Worm (Caenorhabditis elegans) whole organism, young adult: ENCODE results near the gene unc-33.

Experiments used
- B0019.2 ChIP-seq: fragments of 200-800 bp; sonication (Bioruptor generic); conservative IDR thresholded peaks from 2 replicates; pipeline ENCODE4 v1.3.6; 2022; ENCODE audit warnings: missing genetic modification reagents, missing genetic modification characterization, missing compliant biosample characterization
- B0261.1 ChIP-seq: sonication (generic microtip); optimal IDR thresholded peaks from 2 replicates; lab custom pipeline; 2016; ENCODE audit warnings: mild to moderate bottlenecking, missing genetic modification characterization, moderate library complexity, missing compliant biosample characterization
- B0336.3 ChIP-seq: fragments of 200-800 bp; sonication (Bioruptor generic); IDR thresholded peaks from 2 replicates; pipeline ENCODE4 v1.3.6; 2022; ENCODE audit warnings: missing genetic modification characterization, missing compliant biosample characterization
- C06A6.2 ChIP-seq: fragments of 200-800 bp; sonication (Bioruptor generic); conservative IDR thresholded peaks from 2 replicates; pipeline ENCODE4 v1.3.6; 2022; ENCODE audit warnings: missing genetic modification characterization, missing compliant biosample characterization
- C17E4.6 ChIP-seq: fragments of 200-800 bp; sonication (Bioruptor generic); IDR thresholded peaks from 2 replicates; pipeline ENCODE4 v1.3.6; 2022; ENCODE audit warnings: missing genetic modification reagents, missing genetic modification characterization, missing compliant biosample characterization
- F23B12.7 ChIP-seq: sonication (generic microtip); optimal IDR thresholded peaks from 2 replicates; lab custom pipeline; 2017; ENCODE audit warnings: missing genetic modification characterization, mild to moderate bottlenecking, missing compliant biosample characterization, antibody characterized with exemption, moderate library complexity; ENCODE audit not compliant: insufficient read depth
- F33H1.4 ChIP-seq: fragments of 200-800 bp; sonication (Bioruptor generic); IDR thresholded peaks from 2 replicates; pipeline ENCODE4 v1.3.6; 2022; ENCODE audit warnings: missing genetic modification reagents, missing genetic modification characterization, missing compliant biosample characterization
- F37B4.10 ChIP-seq: fragments of 200-800 bp; sonication (Bioruptor generic); IDR thresholded peaks from 2 replicates; pipeline ENCODE4 v1.3.6; 2022; ENCODE audit warnings: missing genetic modification characterization, missing compliant biosample characterization
- F55B11.4 ChIP-seq: sonication (generic microtip); optimal IDR thresholded peaks from 2 replicates; lab custom pipeline; 2016; ENCODE audit warnings: missing compliant biosample characterization, missing genetic modification characterization, borderline replicate concordance; ENCODE audit not compliant: insufficient read depth
- Y53F4B.3 ChIP-seq: fragments of 200-800 bp; sonication (Bioruptor generic); IDR thresholded peaks from 2 replicates; pipeline ENCODE4 v1.3.6; 2022; ENCODE audit warnings: missing genetic modification reagents, missing genetic modification characterization, missing compliant biosample characterization
- Y79H2A.3 ChIP-seq: fragments of 200-800 bp; sonication (Bioruptor generic); conservative IDR thresholded peaks from 2 replicates; pipeline ENCODE4 v1.3.6; 2022; ENCODE audit warnings: missing genetic modification reagents, missing genetic modification characterization, missing compliant biosample characterization
- aptf-3 ChIP-seq: fragments of 200-800 bp; sonication (Bioruptor generic); IDR thresholded peaks from 2 replicates; pipeline ENCODE4 v1.3.6; 2022; ENCODE audit warnings: missing genetic modification characterization, missing compliant biosample characterization
- atf-7 ChIP-seq: sonication (generic microtip); optimal IDR thresholded peaks from 2 replicates; lab custom pipeline; 2017; ENCODE audit warnings: mild to moderate bottlenecking, missing genetic modification characterization, missing compliant biosample characterization
- attf-6 ChIP-seq: fragments of 200-800 bp; sonication (Bioruptor generic); IDR thresholded peaks from 2 replicates; pipeline ENCODE4 v1.3.6; 2022; ENCODE audit warnings: missing genetic modification reagents, missing genetic modification characterization, missing compliant biosample characterization
- ceh-40 ChIP-seq: fragments of 200-800 bp; sonication (Bioruptor generic); IDR thresholded peaks from 2 replicates; pipeline ENCODE4 v1.3.6; 2022; ENCODE audit warnings: missing genetic modification characterization, missing compliant biosample characterization
- ceh-79 ChIP-seq: sonication (generic microtip); optimal IDR thresholded peaks from 2 replicates; lab custom pipeline; 2017; ENCODE audit warnings: mild to moderate bottlenecking, missing genetic modification characterization, missing compliant biosample characterization
- chd-7 ChIP-seq: sonication (generic microtip); optimal IDR thresholded peaks from 2 replicates; lab custom pipeline; 2016; ENCODE audit warnings: mild to moderate bottlenecking, missing genetic modification characterization, moderate library complexity, missing compliant biosample characterization
- efl-1 ChIP-seq: fragments of 150-350 bp; optimal IDR thresholded peaks from 2 replicates; lab custom pipeline; 2014; ENCODE audit warnings: missing biosample characterization, missing genetic modification reagents, missing genetic modification characterization
- hmg-1.2 ChIP-seq: fragments of 200-800 bp; sonication (Bioruptor generic); IDR thresholded peaks from 2 replicates; pipeline ENCODE4 v1.3.6; 2022; ENCODE audit warnings: missing genetic modification reagents, missing genetic modification characterization, missing compliant biosample characterization
- hrde-1 ChIP-seq: sonication (generic microtip); optimal IDR thresholded peaks from 2 replicates; lab custom pipeline; 2016; ENCODE audit warnings: missing genetic modification characterization, mild to moderate bottlenecking, missing compliant biosample characterization, moderate library complexity, missing genotype, missing genetic modification reagents, borderline replicate concordance
- hsf-1 ChIP-seq: fragments of 200-800 bp; sonication (Bioruptor generic); IDR thresholded peaks from 2 replicates; pipeline ENCODE4 v1.3.6; 2022; ENCODE audit warnings: missing genetic modification reagents, missing genetic modification characterization, missing compliant biosample characterization
- lin-40 ChIP-seq: sonication (generic microtip); optimal IDR thresholded peaks from 2 replicates; lab custom pipeline; 2016; ENCODE audit warnings: missing genetic modification characterization, mild to moderate bottlenecking, missing compliant biosample characterization, missing genotype, missing genetic modification reagents
- nhr-80 ChIP-seq: sonication (generic microtip); optimal IDR thresholded peaks from 2 replicates; lab custom pipeline; 2016; ENCODE audit warnings: missing genetic modification characterization, missing compliant biosample characterization
- nhr-90 ChIP-seq: sonication (generic microtip); optimal IDR thresholded peaks from 2 replicates; lab custom pipeline; 2016; ENCODE audit warnings: missing genotype, mild to moderate bottlenecking, missing genetic modification characterization, missing compliant biosample characterization
- pha-4 ChIP-seq: fragments of 150-350 bp; sonication (generic microtip); optimal IDR thresholded peaks from 2 replicates; lab custom pipeline; 2014; ENCODE audit warnings: missing biosample characterization, missing genetic modification reagents, missing genetic modification characterization
- repo-1 ChIP-seq: sonication (generic microtip); optimal IDR thresholded peaks from 2 replicates; lab custom pipeline; 2017; ENCODE audit warnings: mild to moderate bottlenecking, missing genetic modification characterization, missing compliant biosample characterization
- sea-2 ChIP-seq: fragments of 200-800 bp; sonication (Bioruptor generic); IDR thresholded peaks from 2 replicates; pipeline ENCODE4 v1.3.6; 2022; ENCODE audit warnings: missing genetic modification characterization, missing compliant biosample characterization
- tbp1 ChIP-seq: fragments of 200-800 bp; sonication (Bioruptor generic); optimal IDR thresholded peaks from 2 replicates; lab custom pipeline; 2018; ENCODE audit warnings: mild to moderate bottlenecking, missing genetic modification characterization, missing compliant biosample characterization
- tbx-9 ChIP-seq: sonication (generic microtip); optimal IDR thresholded peaks from 2 replicates; lab custom pipeline; 2016; ENCODE audit warnings: borderline replicate concordance, missing genetic modification characterization, inconsistent platforms, missing compliant biosample characterization
- unc-130 ChIP-seq: sonication (generic microtip); optimal IDR thresholded peaks from 2 replicates; lab custom pipeline; 2016; ENCODE audit warnings: missing genetic modification reagents, missing genetic modification characterization, missing compliant biosample characterization
- unc-62 ChIP-seq: fragments of 150-350 bp; optimal IDR thresholded peaks from 2 replicates; lab custom pipeline; 2014; ENCODE audit warnings: missing biosample characterization, missing genetic modification reagents, missing genetic modification characterization
- ztf-22 ChIP-seq: fragments of 200-800 bp; sonication (Bioruptor generic); optimal IDR thresholded peaks from 2 replicates; lab custom pipeline; 2018; ENCODE audit warnings: mild to moderate bottlenecking, missing genetic modification characterization, moderate library complexity, missing compliant biosample characterization
- ztf-3 ChIP-seq: fragments of 200-800 bp; sonication (Bioruptor generic); optimal IDR thresholded peaks from 2 replicates; lab custom pipeline; 2018; ENCODE audit warnings: mild to moderate bottlenecking, missing genetic modification characterization, missing compliant biosample characterization
- ztf-6 ChIP-seq: fragments of 200-800 bp; sonication (Bioruptor generic); IDR thresholded peaks from 2 replicates; pipeline ENCODE4 v1.3.6; 2022; ENCODE audit warnings: missing genetic modification reagents, missing genetic modification characterization, missing compliant biosample characterization

unc-33 gene

DNA sequence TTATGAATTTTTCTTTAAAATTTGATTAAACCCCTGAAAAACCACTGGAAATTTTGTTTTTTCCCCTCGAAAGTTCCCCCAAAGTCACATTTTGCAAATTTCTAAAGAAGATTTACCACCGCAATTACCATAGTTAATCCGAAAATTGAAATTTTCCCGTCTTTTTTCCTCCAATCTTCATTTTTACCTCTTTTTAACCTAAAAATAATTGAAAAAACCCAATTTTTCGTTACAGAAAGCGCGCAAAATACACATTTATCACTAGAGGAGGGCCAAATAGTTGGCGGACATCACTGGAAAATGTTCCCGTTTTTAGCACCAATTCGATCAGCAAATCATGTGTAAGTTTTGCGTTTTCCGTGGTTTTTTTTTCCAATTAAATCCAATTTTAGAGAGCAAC, at the start of gene unc-33:
Gene unc-33 (plus strand): TSS at position 301 of the 400 bp plus-strand sequence.
- TF ChIP-seq chd-7 (tag; lab: Kevin White, UChicago), result no peak
- no peak for TF ChIP-seq B0336.3
- no peak for TF ChIP-seq ztf-6 (GFP tag; lab: Robert Waterston, UW)
- TF ChIP-seq C17E4.6, result no peak
- TF ChIP-seq tbx-9 (tag; lab: Kevin White, UChicago), result no peak
- TF ChIP-seq B0261.1, result no peak
- TF ChIP-seq pha-4, result no peak
- TF ChIP-seq F33H1.4 (GFP tag; lab: Robert Waterston, UW), result no peak
- no peak for TF ChIP-seq lin-40 (tag; lab: Kevin White, UChicago)
- no peak for TF ChIP-seq F55B11.4 (tag; lab: Kevin White, UChicago)
- no peak for TF ChIP-seq aptf-3
- TF ChIP-seq sea-2 (GFP tag; lab: Robert Waterston, UW), result no peak
- TF ChIP-seq F37B4.10 (GFP tag; lab: Robert Waterston, UW), result no peak
- TF ChIP-seq efl-1 (GFP tag; lab: Kevin White, UChicago), result no peak
- no peak for TF ChIP-seq ceh-79
- no peak for TF ChIP-seq ztf-3 (GFP tag; lab: Kevin White, UChicago)

DNA sequence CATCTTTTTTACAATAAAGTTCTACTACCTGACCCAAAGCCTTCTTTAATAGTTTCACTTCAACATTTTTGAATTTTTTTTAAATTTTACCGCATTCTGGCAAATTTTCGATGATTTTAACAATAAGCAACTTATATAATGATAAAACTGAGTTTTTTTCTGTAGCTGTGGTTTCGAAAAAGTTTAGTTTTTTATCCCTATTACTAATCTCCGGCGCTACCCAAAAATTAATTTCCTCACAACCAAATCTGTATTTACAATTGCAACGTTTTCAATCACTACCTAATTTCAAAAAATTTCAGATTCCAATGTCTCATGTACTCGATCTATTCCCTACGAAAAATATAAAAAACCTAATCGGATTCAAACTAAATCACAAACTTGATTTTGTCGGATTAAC, 49.6 kb upstream of the unc-33 start, which contains the start of gene F58E2.3:
Gene F58E2.3 (plus strand): TSS at position 301 of the 400 bp plus-strand sequence.
- no peak for TF ChIP-seq atf-7 (tag; lab: Kevin White, UChicago)
- no peak for TF ChIP-seq hrde-1 (tag; lab: Kevin White, UChicago)
- TF ChIP-seq unc-130 (GFP tag; lab: Kevin White, UChicago), result no peak

DNA sequence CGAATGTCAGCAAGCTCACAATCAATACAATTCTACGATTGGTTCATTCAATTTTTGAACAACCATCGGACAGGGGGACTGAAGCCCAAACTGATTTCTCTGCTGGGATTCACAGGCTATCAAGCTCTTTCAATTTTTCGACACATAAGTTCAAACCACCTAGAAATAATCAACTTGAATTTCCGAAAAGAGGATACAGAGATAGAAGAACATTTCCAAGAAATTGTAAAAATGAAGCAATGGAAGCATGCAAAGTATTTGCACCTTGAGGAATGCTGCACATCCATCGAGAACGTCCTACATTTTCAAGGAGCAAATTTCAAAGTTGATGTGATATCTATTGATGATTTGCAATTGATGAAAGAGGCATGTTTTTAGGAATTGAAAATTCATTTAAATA, 48.9 kb upstream of the unc-33 start:
- TF ChIP-seq unc-130 (GFP tag; lab: Kevin White, UChicago) (no peak), ztf-22 (GFP tag; lab: Kevin White, UChicago) (no peak), repo-1 (no peak), F23B12.7 (tag; lab: Kevin White, UChicago) (no peak), Y79H2A.3 (no peak), B0019.2 (GFP tag; lab: Robert Waterston, UW) (no peak), nhr-90 (tag; lab: Kevin White, UChicago) (no peak), Y53F4B.3 (no peak), hmg-1.2 (GFP tag; lab: Robert Waterston, UW) (no peak)

DNA sequence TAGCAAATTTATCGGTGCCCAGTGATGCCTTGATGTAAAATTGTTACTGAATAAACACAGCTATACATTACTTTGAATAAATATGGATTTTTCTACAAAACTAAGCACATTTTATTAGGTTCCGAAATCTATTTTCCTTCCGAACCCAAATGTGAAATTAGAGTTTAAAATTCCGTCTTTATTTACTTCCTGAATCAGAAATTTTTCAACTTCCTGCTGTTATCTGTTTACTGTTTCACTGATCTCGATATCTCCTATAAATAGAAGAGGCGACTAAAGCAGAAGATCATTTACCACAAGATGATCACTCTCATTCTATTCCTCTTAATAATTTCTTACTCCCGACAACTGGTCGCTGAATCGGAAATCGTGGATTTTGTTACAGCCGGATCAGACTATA, 46.9 kb upstream of the unc-33 start, which contains the start of gene F58E2.2:
Gene F58E2.2 (plus strand): TSS at position 301 of the 400 bp plus-strand sequence.
- TF ChIP-seq C06A6.2 (GFP tag; lab: Robert Waterston, UW) (no peak), ztf-6 (GFP tag; lab: Robert Waterston, UW) (no peak)

DNA sequence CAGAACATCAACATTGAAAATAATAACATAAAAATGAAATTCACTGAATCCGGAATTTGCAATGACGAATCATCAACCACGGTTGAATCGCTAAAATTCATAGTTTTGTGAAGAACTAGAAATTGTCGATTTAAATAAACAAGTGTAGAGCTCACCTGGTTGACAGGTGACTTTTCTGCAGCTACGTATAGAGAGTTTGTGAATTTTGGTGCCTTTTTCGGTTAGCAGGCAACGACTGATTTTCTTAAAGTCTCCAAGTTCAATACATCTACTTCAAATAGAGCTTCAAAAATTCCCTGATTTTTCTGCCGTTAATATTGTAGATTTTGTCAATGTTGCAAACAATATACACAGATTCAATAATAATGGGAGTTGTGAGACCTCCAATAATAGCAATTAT, 39.6 kb upstream of the unc-33 start, which contains the start of gene srz-69:
Gene srz-69 (minus strand): TSS at position 101 of the 400 bp plus-strand sequence.
- TF ChIP-seq nhr-90 (tag; lab: Kevin White, UChicago) (no peak), nhr-80 (tag; lab: Kevin White, UChicago) (no peak), attf-6 (GFP tag; lab: Robert Waterston, UW) (no peak), hsf-1 (GFP tag; lab: Robert Waterston, UW) (no peak), hrde-1 (tag; lab: Kevin White, UChicago) (no peak), ceh-40 (GFP tag; lab: Robert Waterston, UW) (no peak), tbp1 (GFP tag; lab: Kevin White, UChicago) (no peak), unc-62 (GFP tag; lab: Kevin White, UChicago) (no peak)
